Worm (Caenorhabditis elegans) whole organism, L2 larva: ENCODE measurements around the gene Y113G7B.27.

ENCODE experiments used
- C34F6.9 ChIP-seq: fragments of 150-350 bp; optimal IDR thresholded peaks from 2 replicates; lab custom pipeline; 2014; ENCODE audit warnings: missing biosample characterization, missing genetic modification characterization
- F13H6.1 ChIP-seq: sonication (generic microtip); optimal IDR thresholded peaks from 2 replicates; lab custom pipeline; 2016; ENCODE audit warnings: missing genetic modification characterization, missing compliant biosample characterization
- R02D3.7 ChIP-seq: fragments of 150-350 bp; optimal IDR thresholded peaks from 2 replicates; lab custom pipeline; 2014; ENCODE audit warnings: missing biosample characterization, missing genetic modification characterization
- Y55F3AM.14 ChIP-seq: fragments of 200-800 bp; sonication (Bioruptor generic); optimal IDR thresholded peaks from 2 replicates; lab custom pipeline; 2018; ENCODE audit warnings: mild to moderate bottlenecking, missing genetic modification characterization, missing compliant biosample characterization
- alr-1 ChIP-seq: fragments of 150-350 bp; optimal IDR thresholded peaks from 2 replicates; lab custom pipeline; 2014; ENCODE audit warnings: missing biosample characterization, missing genetic modification characterization
- ama-1 ChIP-seq: fragments of 150-350 bp; optimal IDR thresholded peaks from 2 replicates; lab custom pipeline; 2018; ENCODE audit warnings: inconsistent platforms
- ceh-82 ChIP-seq: fragments of 150-350 bp; optimal IDR thresholded peaks from 2 replicates; lab custom pipeline; 2014; ENCODE audit warnings: missing biosample characterization, missing genetic modification characterization
- crh-2 ChIP-seq: sonication (generic microtip); optimal IDR thresholded peaks from 2 replicates; lab custom pipeline; 2017; ENCODE audit warnings: missing biosample characterization, missing genetic modification characterization
- elt-1 ChIP-seq: fragments of 150-350 bp; optimal IDR thresholded peaks from 2 replicates; lab custom pipeline; 2014; ENCODE audit warnings: missing biosample characterization, missing genetic modification characterization
- fos-1 ChIP-seq: fragments of 150-350 bp; optimal IDR thresholded peaks from 2 replicates; lab custom pipeline; 2014; ENCODE audit warnings: missing biosample characterization, missing genetic modification characterization
- gmeb-1 ChIP-seq: fragments of 150-350 bp; optimal IDR thresholded peaks from 2 replicates; lab custom pipeline; 2014; ENCODE audit warnings: missing biosample characterization, missing genetic modification characterization
- lin-11 ChIP-seq: fragments of 150-350 bp; sonication (generic microtip); optimal IDR thresholded peaks from 2 replicates; lab custom pipeline; 2014; ENCODE audit warnings: missing biosample characterization, missing genetic modification characterization, inconsistent platforms, mixed read lengths
- lin-13 ChIP-seq: fragments of 150-350 bp; optimal IDR thresholded peaks from 2 replicates; lab custom pipeline; 2014; ENCODE audit warnings: missing biosample characterization, missing genetic modification reagents, missing genetic modification characterization
- lin-39 ChIP-seq: fragments of 150-350 bp; optimal IDR thresholded peaks from 2 replicates; lab custom pipeline; 2014; ENCODE audit warnings: missing biosample characterization, missing genetic modification reagents, missing genetic modification characterization
- lsy-2 ChIP-seq, 2 experiments: fragments of 150-350 bp in 1 of 2; sonication (generic microtip) in 1 of 2; optimal IDR thresholded peaks; 2 replicates each; lab custom pipeline; 2014 to 2017; ENCODE audit warnings: missing biosample characterization in 2 of 2, missing genetic modification characterization in 2 of 2
- mab-5 ChIP-seq: fragments of 150-350 bp; optimal IDR thresholded peaks from 2 replicates; lab custom pipeline; 2014; ENCODE audit warnings: missing biosample characterization, missing genetic modification characterization
- mbf-1 ChIP-seq: sonication (generic microtip); optimal IDR thresholded peaks from 2 replicates; lab custom pipeline; 2017; ENCODE audit warnings: missing biosample characterization, missing genetic modification characterization
- mdl-1 ChIP-seq, 2 experiments: fragments of 150-350 bp in 1 of 2; sonication (generic microtip) in 1 of 2; optimal IDR thresholded peaks; 2 replicates each; lab custom pipeline; 2017; ENCODE audit warnings: missing biosample characterization in 2 of 2, missing genetic modification characterization in 2 of 2
- nhr-10 ChIP-seq: sonication (generic microtip); optimal IDR thresholded peaks from 2 replicates; lab custom pipeline; 2017; ENCODE audit warnings: missing biosample characterization, missing genetic modification characterization
- nhr-11 ChIP-seq: fragments of 150-350 bp; optimal IDR thresholded peaks from 2 replicates; lab custom pipeline; 2014; ENCODE audit warnings: missing biosample characterization, missing genetic modification characterization
- nhr-12 ChIP-seq: fragments of 150-350 bp; optimal IDR thresholded peaks from 2 replicates; lab custom pipeline; 2014; ENCODE audit warnings: missing biosample characterization, missing genetic modification characterization
- nhr-237 ChIP-seq: fragments of 150-350 bp; optimal IDR thresholded peaks from 2 replicates; lab custom pipeline; 2014; ENCODE audit warnings: missing biosample characterization, missing genetic modification characterization
- nhr-25 ChIP-seq: fragments of 150-350 bp; sonication (generic microtip); optimal IDR thresholded peaks from 3 replicates; lab custom pipeline; 2014; ENCODE audit warnings: missing biosample characterization, missing genetic modification characterization
- nhr-6 ChIP-seq: fragments of 150-350 bp; optimal IDR thresholded peaks from 2 replicates; lab custom pipeline; 2014; ENCODE audit warnings: missing biosample characterization, missing genetic modification characterization
- peb-1 ChIP-seq: fragments of 150-350 bp; optimal IDR thresholded peaks from 2 replicates; lab custom pipeline; 2014; ENCODE audit warnings: missing biosample characterization, missing genetic modification characterization
- sem-4 ChIP-seq: fragments of 150-350 bp; optimal IDR thresholded peaks from 2 replicates; lab custom pipeline; 2014; ENCODE audit warnings: missing biosample characterization, missing genetic modification reagents, missing genetic modification characterization
- sma-9 ChIP-seq, 2 experiments: fragments of 150-350 bp in 1 of 2; sonication (generic microtip) in 1 of 2; optimal IDR thresholded peaks; 2 replicates each; lab custom pipeline; 2014 to 2016; ENCODE audit warnings: missing genetic modification characterization in 2 of 2, mild to moderate bottlenecking in 1 of 2, missing biosample characterization in 1 of 2, missing compliant biosample characterization in 1 of 2, missing genetic modification reagents in 1 of 2, moderate library complexity in 1 of 2
- snpc-4 ChIP-seq: fragments of 150-350 bp; optimal IDR thresholded peaks from 2 replicates; lab custom pipeline; 2014; ENCODE audit warnings: missing biosample characterization, missing genetic modification characterization
- unc-55 ChIP-seq: fragments of 150-350 bp; sonication (generic microtip); optimal IDR thresholded peaks from 3 replicates; lab custom pipeline; 2014; ENCODE audit warnings: missing biosample characterization, missing genetic modification reagents, missing genetic modification characterization
- unc-62 ChIP-seq: fragments of 150-350 bp; optimal IDR thresholded peaks from 2 replicates; lab custom pipeline; 2014; ENCODE audit warnings: missing biosample characterization, missing genetic modification reagents, missing genetic modification characterization
- zag-1 ChIP-seq: fragments of 150-350 bp; optimal IDR thresholded peaks from 2 replicates; lab custom pipeline; 2014; ENCODE audit warnings: missing biosample characterization, missing genetic modification characterization
- ztf-1 ChIP-seq: fragments of 200-800 bp; sonication (Bioruptor generic); conservative IDR thresholded peaks from 2 replicates; pipeline ENCODE4 v1.3.6; 2022; ENCODE audit warnings: missing genetic modification characterization, missing compliant biosample characterization
- ztf-11 ChIP-seq: sonication (generic microtip); optimal IDR thresholded peaks from 2 replicates; lab custom pipeline; 2017; ENCODE audit warnings: missing biosample characterization, missing genetic modification characterization

Y113G7B.27 gene

DNA sequence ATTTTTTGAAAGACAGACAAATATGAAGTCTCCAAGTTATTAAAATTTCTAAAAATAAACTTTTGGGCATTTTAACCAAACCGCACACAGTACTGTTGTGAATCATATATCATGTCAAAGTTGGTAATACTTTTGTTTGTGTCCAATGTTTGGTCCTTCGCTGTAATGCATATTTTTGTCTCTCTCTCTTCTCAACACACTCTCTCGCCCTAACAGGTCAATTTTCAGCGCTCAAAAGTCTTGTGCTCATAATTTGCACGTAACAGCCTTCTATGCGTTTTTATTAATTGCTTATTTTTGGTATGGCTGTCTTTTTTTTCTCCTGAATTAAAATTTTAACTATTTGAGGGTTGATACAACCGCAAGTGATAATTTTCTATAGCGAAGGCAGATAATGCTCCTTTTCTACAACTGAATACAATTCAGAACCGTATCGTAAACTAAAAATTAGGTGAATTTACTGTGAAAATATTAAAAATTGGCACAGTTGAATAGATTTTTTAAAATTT lies 30.8 kb upstream of the Y113G7B.27 start:
- TF ChIP-seq nhr-25 (no peak), crh-2 (tag; lab: Kevin White, UChicago) (no peak), sem-4 (tag; lab: Kevin White, UChicago) (no peak), mbf-1 (tag; lab: Kevin White, UChicago) (no peak), peb-1 (tag; lab: Kevin White, UChicago) (no peak), unc-62 (GFP tag; lab: Kevin White, UChicago) (no peak), nhr-10 (tag; lab: Kevin White, UChicago) (no peak), nhr-12 (tag; lab: Kevin White, UChicago) (no peak), lin-39 (tag; lab: Kevin White, UChicago) (no peak), Y55F3AM.14 (no peak), alr-1 (tag; lab: Kevin White, UChicago) (no peak), lsy-2 (tag; optimal IDR thresholded peaks at IDR 0.05; lab: Kevin White, UChicago) (no peak), fos-1 (tag; lab: Kevin White, UChicago) (no peak), zag-1 (no peak), mab-5 (tag; lab: Kevin White, UChicago) (no peak), elt-1 (tag; lab: Kevin White, UChicago) (no peak), ztf-1 (GFP tag; lab: Robert Waterston, UW) (no peak), F13H6.1 (tag; lab: Kevin White, UChicago) (no peak), nhr-237 (tag; lab: Kevin White, UChicago) (no peak), C34F6.9 (no peak)

DNA sequence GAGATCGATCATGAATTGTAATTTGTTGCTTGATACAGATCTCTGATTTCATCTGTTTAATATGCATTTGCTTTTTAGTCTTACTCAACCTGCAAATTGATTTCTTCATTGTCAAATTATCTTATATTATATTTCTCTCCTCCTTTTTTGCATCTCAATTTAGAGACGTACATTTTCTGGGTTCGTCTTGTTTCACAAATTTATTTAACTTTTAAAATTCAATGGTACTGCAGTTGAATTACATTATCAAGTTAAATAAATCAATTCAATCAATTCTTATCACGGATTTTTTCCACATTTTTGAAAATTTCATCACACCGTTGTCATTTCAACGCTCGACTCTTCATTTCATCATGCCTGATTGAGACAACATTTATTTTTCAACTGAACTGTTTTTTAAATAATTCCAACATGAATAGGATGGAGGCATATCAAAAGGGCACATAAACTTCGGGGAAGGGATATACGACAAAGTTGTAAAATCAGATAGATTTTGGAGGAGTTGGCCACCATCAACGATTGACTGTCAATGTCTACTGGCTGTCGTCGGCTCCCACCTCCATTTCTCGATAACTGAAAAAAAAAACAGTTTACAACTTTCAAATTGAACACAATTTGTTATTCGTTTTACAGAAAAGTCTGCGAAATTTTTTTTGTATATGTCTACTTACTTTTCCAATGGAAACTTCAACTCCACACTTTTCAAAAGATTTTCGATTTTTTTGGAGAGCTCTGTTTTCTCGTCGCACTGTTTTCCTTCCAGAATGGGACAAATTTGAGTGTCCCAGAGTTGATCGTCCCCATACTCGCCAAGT lies 30.1 kb upstream of the Y113G7B.27 start:
- no peak for TF ChIP-seq unc-55
- TF ChIP-seq nhr-11 (tag; lab: Kevin White, UChicago), result no peak
- TF ChIP-seq ztf-11 (tag; lab: Kevin White, UChicago), result no peak
- TF ChIP-seq unc-62 (GFP tag; lab: Kevin White, UChicago), result no peak
- TF ChIP-seq crh-2 (tag; lab: Kevin White, UChicago), result peak; percentile 30
- TF ChIP-seq ama-1 (lab: Kevin White, UChicago), result peak; percentile 86
- TF ChIP-seq lin-39 (tag; lab: Kevin White, UChicago), result no peak
- TF ChIP-seq peb-1 (tag; lab: Kevin White, UChicago), result no peak
- TF ChIP-seq nhr-237 (tag; lab: Kevin White, UChicago), result no peak
- no peak for TF ChIP-seq lsy-2 (tag; optimal IDR thresholded peaks at IDR 0.05; lab: Kevin White, UChicago)
- peak; percentile 23 for TF ChIP-seq fos-1 (tag; lab: Kevin White, UChicago)
- peak; percentile 17 for TF ChIP-seq sma-9 (GFP tag; optimal IDR thresholded peaks at IDR 0.05; lab: Kevin White, UChicago)
- TF ChIP-seq sma-9 (tag; optimal IDR thresholded peaks at IDR 0.05; lab: Kevin White, UChicago), result no peak
- TF ChIP-seq lin-13 (GFP tag; lab: Kevin White, UChicago), result peak; percentile 27
- TF ChIP-seq zag-1, result no peak
- TF ChIP-seq ztf-1 (GFP tag; lab: Robert Waterston, UW), result no peak
- TF ChIP-seq ceh-82, result no peak
- TF ChIP-seq gmeb-1 (tag; lab: Kevin White, UChicago), result peak; percentile 73
- TF ChIP-seq mab-5 (tag; lab: Kevin White, UChicago), result no peak
- TF ChIP-seq R02D3.7, result no peak
- TF ChIP-seq lin-11 (tag; lab: Kevin White, UChicago), result no peak
- TF ChIP-seq nhr-12 (tag; lab: Kevin White, UChicago), result no peak
- no peak for TF ChIP-seq elt-1 (tag; lab: Kevin White, UChicago)
- no peak for TF ChIP-seq alr-1 (tag; lab: Kevin White, UChicago)
- TF ChIP-seq snpc-4 (tag; lab: Kevin White, UChicago), result no peak

DNA sequence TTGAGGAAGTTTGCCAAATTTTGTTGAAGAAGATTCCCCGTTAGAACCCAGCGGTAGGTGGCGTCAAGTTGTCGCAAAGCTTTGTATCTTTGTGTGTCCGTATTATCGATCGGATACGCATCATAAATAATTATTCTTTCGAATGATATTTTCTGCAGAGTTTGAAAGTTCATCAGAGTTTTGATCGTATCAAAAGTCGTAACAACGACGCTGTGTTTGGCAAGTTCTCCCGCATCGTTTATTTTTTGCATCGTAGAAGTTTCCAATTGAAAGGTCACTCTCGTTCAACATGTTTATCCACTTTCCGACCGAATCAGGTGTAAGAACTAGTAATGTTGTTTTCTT lies 29.6 kb upstream of the Y113G7B.27 start:
- TF ChIP-seq snpc-4 (tag; lab: Kevin White, UChicago) (no peak), mdl-1 (tag; optimal IDR thresholded peaks at IDR 0.05; lab: Kevin White, UChicago) (no peak), F13H6.1 (tag; lab: Kevin White, UChicago) (no peak), nhr-6 (tag; lab: Kevin White, UChicago) (no peak), ama-1 (lab: Kevin White, UChicago) (peak; percentile 58), Y55F3AM.14 (no peak)
